Worm (Caenorhabditis elegans): Measurements from ENCODE around the gene gstk-1.

The gstk-1 gene

ce11 chrII:9658915-9659314, 2.4 kb downstream of the gstk-1 start, which contains the start of gene ZK1320.2:
ZK1320.2 (minus strand) TSS chrII:9659002.
- TF ChIP-seq Y22D7AL.16 (tag; optimal IDR thresholded peaks at IDR 0.05) = no peak
- TF ChIP-seq fkh-6 (tag; optimal IDR thresholded peaks at IDR 0.05) = no peak
- TF ChIP-seq K09A11.1 (tag; optimal IDR thresholded peaks at IDR 0.05; ENCODE audit: insufficient read depth) = no peak

DNA sequence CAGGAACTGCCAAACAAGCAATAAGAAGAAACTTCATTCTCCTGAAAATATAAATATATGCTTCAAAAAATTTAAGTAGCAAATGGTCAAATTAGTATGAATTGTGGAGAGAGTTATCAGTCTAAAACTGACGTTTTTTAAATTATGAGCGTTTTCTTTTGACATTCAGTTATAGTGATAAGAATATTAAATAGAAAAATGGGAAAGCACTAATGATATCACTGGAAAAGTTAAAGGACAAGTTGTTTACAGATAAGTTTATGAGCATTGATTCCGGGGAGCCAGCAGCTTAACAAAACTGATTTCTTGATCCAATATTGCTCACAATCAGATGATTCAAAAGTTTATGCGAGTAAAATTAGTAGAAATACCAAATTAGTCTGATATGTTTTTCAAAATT, 3.9 kb downstream of the gstk-1 start, which contains the start of gene ZK1320.3:
TSS of gene ZK1320.3 (minus strand) at position 41 of the 400 bp plus-strand sequence.
- TF ChIP-seq dve-1 (tag; optimal IDR thresholded peaks at IDR 0.05) = no peak
- no peak for TF ChIP-seq hlh-13 (GFP tag; optimal IDR thresholded peaks at IDR 0.05)
- no peak for TF ChIP-seq unc-3 (GFP tag; conservative IDR thresholded peaks at IDR 0.05)
- TF ChIP-seq unc-3 (tag; optimal IDR thresholded peaks at IDR 0.05) = no peak
- TF ChIP-seq ceh-34 (tag; optimal IDR thresholded peaks at IDR 0.05) = no peak
- no peak for TF ChIP-seq sox-4 (tag; optimal IDR thresholded peaks at IDR 0.05)
- TF ChIP-seq tbx-7 (tag; optimal IDR thresholded peaks at IDR 0.05) = no peak
- no peak for TF ChIP-seq syd-9 (tag; optimal IDR thresholded peaks at IDR 0.05)
- TF ChIP-seq ceh-45 (GFP tag; IDR thresholded peaks at IDR 0.05) = no peak
- no peak for TF ChIP-seq pqm-1 (tag; optimal IDR thresholded peaks at IDR 0.05)
- TF ChIP-seq madf-2 (tag; optimal IDR thresholded peaks at IDR 0.05) = no peak
- TF ChIP-seq hlh-6 (tag; optimal IDR thresholded peaks at IDR 0.05) = no peak
- no peak for TF ChIP-seq unc-86 (tag; optimal IDR thresholded peaks at IDR 0.05)
- TF ChIP-seq dmd-4 (tag; optimal IDR thresholded peaks at IDR 0.05; ENCODE audit: borderline replicate concordance) = no peak
- TF ChIP-seq fax-1 (tag; optimal IDR thresholded peaks at IDR 0.05) = no peak
- TF ChIP-seq pha-2 (tag; optimal IDR thresholded peaks at IDR 0.05) = no peak
- TF ChIP-seq Y22D7AL.16 (tag; optimal IDR thresholded peaks at IDR 0.05) = no peak

- TF ChIP-seq gmeb-2 (tag; optimal IDR thresholded peaks at IDR 0.05) = no peak
- no peak for TF ChIP-seq pat-9 (tag; optimal IDR thresholded peaks at IDR 0.05)
These were observed 5.7 kb downstream of the gstk-1 start for ce11 chrII:9662160-9662559.

DNA sequence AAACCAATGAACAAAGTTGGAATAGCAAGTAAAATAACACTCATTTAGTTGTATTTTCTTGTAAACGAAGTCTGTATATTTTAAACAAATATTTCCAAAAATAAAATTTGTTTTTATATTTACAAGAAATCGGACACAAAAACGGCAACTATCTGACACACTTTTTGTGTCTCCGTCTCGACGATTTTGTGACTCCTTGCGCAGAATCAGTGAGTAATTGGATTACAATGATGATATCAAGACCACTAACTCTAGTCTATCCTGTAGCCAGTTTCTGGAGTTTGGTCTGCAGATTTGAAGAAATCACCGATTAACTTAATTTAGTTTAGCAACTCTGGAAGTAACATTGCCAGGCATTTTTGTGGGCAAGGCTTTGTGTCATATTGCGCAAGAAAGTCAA, 6.3 kb downstream of the gstk-1 start, which contains the start of gene cyp-13A10:
TSS of gene cyp-13A10 (minus strand) at position 88 of the 400 bp plus-strand sequence.
- TF ChIP-seq ceh-18 (tag; optimal IDR thresholded peaks at IDR 0.05) = no peak
- TF ChIP-seq K09A11.1 (tag; optimal IDR thresholded peaks at IDR 0.05; ENCODE audit: insufficient read depth) = no peak
- TF ChIP-seq ceh-24 (tag; optimal IDR thresholded peaks at IDR 0.05) = no peak

ce11 chrII:9665577-9665976, 9.1 kb downstream of the gstk-1 start, which contains the start of gene ZK1320.5:
ZK1320.5 (minus strand) TSS chrII:9665677.
- TF ChIP-seq K02D7.2 (tag; optimal IDR thresholded peaks at IDR 0.05) (no peak), ceh-48 (tag; optimal IDR thresholded peaks at IDR 0.05) (no peak), sox-2 (GFP tag; IDR thresholded peaks at IDR 0.05) (no peak), ahr-1 (tag; optimal IDR thresholded peaks at IDR 0.05) (no peak), fkh-10 (GFP tag; optimal IDR thresholded peaks at IDR 0.05) (no peak), rnt-1 (tag; optimal IDR thresholded peaks at IDR 0.05) (no peak), T23F11.4 (GFP tag; optimal IDR thresholded peaks at IDR 0.05) (no peak), zip-5 (tag; optimal IDR thresholded peaks at IDR 0.05) (no peak), gmeb-2 (tag; optimal IDR thresholded peaks at IDR 0.05) (no peak), pqm-1 (tag; optimal IDR thresholded peaks at IDR 0.05) (no peak), pag-3 (tag; optimal IDR thresholded peaks at IDR 0.05; ENCODE audit: borderline replicate concordance) (no peak), fkh-6 (tag; optimal IDR thresholded peaks at IDR 0.05) (no peak), ref-2 (tag; optimal IDR thresholded peaks at IDR 0.05) (no peak), pros-1 (tag; optimal IDR thresholded peaks at IDR 0.05) (no peak), hlh-30 (tag; optimal IDR thresholded peaks at IDR 0.05; ENCODE audit: insufficient read depth) (no peak)
